Fruit fly (Drosophila melanogaster) whole organism, embryonic: Measurements from ENCODE around the gene CG5262.

Experiments
- C15 ChIP-seq: fragments of 200-800 bp; sonication (Bioruptor generic); IDR thresholded peaks from 3 replicates; pipeline ENCODE4 v1.3.6; 2022; ENCODE audit warnings: missing biosample characterization, missing genetic modification characterization
- CG1024 ChIP-seq: fragments of 200-800 bp; sonication (Bioruptor generic); IDR thresholded peaks from 2 replicates; pipeline ENCODE4 v1.3.6; 2022; ENCODE audit warnings: missing biosample characterization, missing genetic modification characterization
- CG10267 ChIP-seq: fragments of 200-800 bp; sonication (Bioruptor generic); optimal IDR thresholded peaks from 2 replicates; lab custom pipeline; 2018; ENCODE audit warnings: missing biosample characterization, mild to moderate bottlenecking, missing genetic modification characterization, moderate library complexity
- CG11723 ChIP-seq: fragments of 200-800 bp; sonication (Bioruptor generic); optimal IDR thresholded peaks from 2 replicates; lab custom pipeline; 2017; ENCODE audit warnings: missing biosample characterization, mild to moderate bottlenecking, missing genetic modification characterization
- CG13123 ChIP-seq: fragments of 200-800 bp; sonication (Bioruptor generic); optimal IDR thresholded peaks from 2 replicates; lab custom pipeline; 2016; ENCODE audit warnings: missing biosample characterization, missing genetic modification characterization
- CG17186 ChIP-seq: fragments of 200-800 bp; sonication (Bioruptor generic); optimal IDR thresholded peaks from 3 replicates; lab custom pipeline; 2017; ENCODE audit warnings: missing biosample characterization, missing genetic modification reagents, missing genetic modification characterization
- CG2202 ChIP-seq: fragments of 200-800 bp; sonication (Bioruptor generic); optimal IDR thresholded peaks from 2 replicates; lab custom pipeline; 2018; ENCODE audit warnings: missing biosample characterization, mild to moderate bottlenecking, missing genetic modification characterization
- CG2712 ChIP-seq: fragments of 200-800 bp; optimal IDR thresholded peaks from 3 replicates; lab custom pipeline; 2019; ENCODE audit warnings: missing biosample characterization, mild to moderate bottlenecking, missing genetic modification characterization, moderate library complexity
- CG30403 ChIP-seq: fragments of 200-800 bp; sonication (Bioruptor generic); optimal IDR thresholded peaks from 3 replicates; lab custom pipeline; 2016; ENCODE audit warnings: missing biosample characterization, missing genetic modification characterization
- CG32767 ChIP-seq: fragments of 200-800 bp; sonication (Bioruptor generic); IDR thresholded peaks from 2 replicates; pipeline ENCODE4 v1.3.6; 2022; ENCODE audit warnings: missing biosample characterization, missing genetic modification characterization
- CG3407 ChIP-seq: fragments of 200-800 bp; sonication (Bioruptor generic); optimal IDR thresholded peaks from 2 replicates; lab custom pipeline; 2018; ENCODE audit warnings: missing biosample characterization, mild to moderate bottlenecking, missing genetic modification characterization
- CG43689 ChIP-seq: fragments of 200-800 bp; sonication (Bioruptor generic); IDR thresholded peaks from 2 replicates; pipeline ENCODE4 v1.3.6; 2022; ENCODE audit warnings: missing biosample characterization, missing genetic modification characterization
- CG9215 ChIP-seq: fragments of 200-800 bp; sonication (Bioruptor generic); IDR thresholded peaks from 2 replicates; pipeline ENCODE4 v1.3.6; 2022; ENCODE audit warnings: missing biosample characterization, missing genetic modification characterization
- CG9437 ChIP-seq: fragments of 200-800 bp; sonication (Bioruptor generic); optimal IDR thresholded peaks from 2 replicates; lab custom pipeline; 2018; ENCODE audit warnings: missing biosample characterization, mild to moderate bottlenecking, missing genetic modification characterization
- CG9797 ChIP-seq: fragments of 200-800 bp; sonication (Bioruptor generic); optimal IDR thresholded peaks from 3 replicates; lab custom pipeline; 2018; ENCODE audit warnings: missing biosample characterization, mild to moderate bottlenecking, missing genetic modification characterization
- CG9817 ChIP-seq: fragments of 200-800 bp; sonication (Bioruptor generic); optimal IDR thresholded peaks from 2 replicates; lab custom pipeline; 2018; ENCODE audit warnings: missing biosample characterization, mild to moderate bottlenecking, missing genetic modification characterization, moderate library complexity
- Dll ChIP-seq: fragments of 200-800 bp; sonication (Bioruptor generic); IDR thresholded peaks from 4 replicates; pipeline ENCODE4 v1.3.6; 2022; ENCODE audit warnings: missing biosample characterization, missing genetic modification characterization; ENCODE audit not compliant: partially characterized antibody
- H2.0 ChIP-seq: fragments of 200-800 bp; sonication (Bioruptor generic); IDR thresholded peaks from 2 replicates; pipeline ENCODE4 v1.3.6; 2022; ENCODE audit warnings: missing biosample characterization, missing genetic modification characterization
- Hr51 ChIP-seq, 2 experiments: fragments of 200-800 bp; sonication (Bioruptor generic); optimal IDR thresholded peaks; 2 replicates in 1 of 2; 3 replicates in 1 of 2; lab custom pipeline; 2016 to 2018; ENCODE audit warnings: missing biosample characterization in 2 of 2, missing genetic modification characterization in 2 of 2, mild to moderate bottlenecking in 1 of 2, moderate library complexity in 1 of 2
- Mad ChIP-seq: fragments of 200-800 bp; sonication (Bioruptor generic); optimal IDR thresholded peaks from 2 replicates; lab custom pipeline; 2016; ENCODE audit warnings: missing biosample characterization, missing genetic modification characterization
- NC2β ChIP-seq: fragments of 200-800 bp; sonication (Bioruptor generic); optimal IDR thresholded peaks from 2 replicates; lab custom pipeline; 2016; ENCODE audit warnings: missing biosample characterization, missing genetic modification characterization
- Pdp1 ChIP-seq, 2 experiments: fragments of 200-800 bp; sonication (Bioruptor generic); optimal IDR thresholded peaks; 3 replicates each; lab custom pipeline; 2016; ENCODE audit warnings: missing biosample characterization in 2 of 2, missing genetic modification characterization in 2 of 2, mild to moderate bottlenecking in 1 of 2, moderate library complexity in 1 of 2
- Scr ChIP-seq: fragments of 200-800 bp; sonication (Bioruptor generic); IDR thresholded peaks from 2 replicates; pipeline ENCODE4 v1.3.6; 2022; ENCODE audit warnings: missing biosample characterization, missing genetic modification characterization; ENCODE audit not compliant: partially characterized antibody
- Side ChIP-seq: fragments of 200-800 bp; sonication (Bioruptor generic); optimal IDR thresholded peaks from 2 replicates; lab custom pipeline; 2016; ENCODE audit warnings: missing biosample characterization, missing genetic modification characterization
- Sin3A ChIP-seq: fragments of >200 bp; optimal IDR thresholded peaks from 2 replicates; lab custom pipeline; 2018
- Ssrp ChIP-seq: fragments of 200-800 bp; sonication (Bioruptor generic); optimal IDR thresholded peaks from 2 replicates; lab custom pipeline; 2018; ENCODE audit warnings: missing biosample characterization, mild to moderate bottlenecking, missing genetic modification characterization, moderate library complexity
- TFAM ChIP-seq: fragments of 200-800 bp; sonication (Bioruptor generic); optimal IDR thresholded peaks from 2 replicates; lab custom pipeline; 2017; ENCODE audit warnings: missing biosample characterization, missing genetic modification characterization, inconsistent platforms
- Usf ChIP-seq: fragments of 200-800 bp; sonication (Bioruptor generic); optimal IDR thresholded peaks from 2 replicates; lab custom pipeline; 2017; ENCODE audit warnings: missing genotype, missing biosample characterization, missing genetic modification characterization
- ab ChIP-seq: fragments of 200-800 bp; sonication (Bioruptor generic); optimal IDR thresholded peaks from 2 replicates; lab custom pipeline; 2016; ENCODE audit warnings: missing biosample characterization, missing genetic modification characterization
- cg ChIP-seq: fragments of 200-800 bp; sonication (Bioruptor generic); optimal IDR thresholded peaks from 3 replicates; lab custom pipeline; 2019; ENCODE audit warnings: missing biosample characterization, mild to moderate bottlenecking, missing genetic modification characterization, moderate library complexity
- chm ChIP-seq: fragments of 200-800 bp; sonication (Bioruptor generic); IDR thresholded peaks from 2 replicates; pipeline ENCODE4 v1.3.6; 2022; ENCODE audit warnings: missing biosample characterization, missing genetic modification characterization
- crc ChIP-seq: fragments of 200-800 bp; sonication (Bioruptor generic); optimal IDR thresholded peaks from 2 replicates; lab custom pipeline; 2016; ENCODE audit warnings: missing biosample characterization, missing genetic modification characterization
- da ChIP-seq: fragments of 200-800 bp; sonication (Bioruptor generic); optimal IDR thresholded peaks from 2 replicates; lab custom pipeline; 2016; ENCODE audit warnings: missing biosample characterization, missing genetic modification characterization
- dmrt11E ChIP-seq: fragments of 200-800 bp; sonication (Bioruptor generic); optimal IDR thresholded peaks from 3 replicates; lab custom pipeline; 2018; ENCODE audit warnings: missing biosample characterization, mild to moderate bottlenecking, missing genetic modification characterization, moderate library complexity
- fu2 ChIP-seq: fragments of 200-800 bp; sonication (Bioruptor generic); optimal IDR thresholded peaks from 2 replicates; lab custom pipeline; 2016; ENCODE audit warnings: missing biosample characterization, missing genetic modification characterization
- gfzf ChIP-seq: fragments of 200-800 bp; sonication (Bioruptor generic); optimal IDR thresholded peaks from 2 replicates; lab custom pipeline; 2016; ENCODE audit warnings: missing biosample characterization, mild to moderate bottlenecking, missing genetic modification characterization, moderate library complexity
- gsb-n ChIP-seq: fragments of 200-800 bp; sonication (Bioruptor generic); optimal IDR thresholded peaks from 3 replicates; lab custom pipeline; 2018; ENCODE audit warnings: missing biosample characterization, mild to moderate bottlenecking, missing genetic modification characterization
- ham ChIP-seq: fragments of 200-800 bp; sonication (Bioruptor generic); IDR thresholded peaks from 2 replicates; pipeline ENCODE4 v1.3.6; 2022; ENCODE audit warnings: missing biosample characterization, missing genetic modification characterization
- lola ChIP-seq, 3 experiments: fragments of >200 bp in 2 of 3; fragments of 200-800 bp in 1 of 3; sonication (Bioruptor generic) in 1 of 3; optimal IDR thresholded peaks; 2 replicates each; lab custom pipeline; 2017 to 2019; ENCODE audit warnings: missing biosample characterization in 3 of 3, missing genetic modification characterization in 3 of 3, mild to moderate bottlenecking in 1 of 3, moderate library complexity in 1 of 3
- nmo ChIP-seq: fragments of 200-800 bp; sonication (Bioruptor generic); optimal IDR thresholded peaks from 2 replicates; lab custom pipeline; 2018; ENCODE audit warnings: missing biosample characterization, mild to moderate bottlenecking, missing genetic modification characterization, moderate library complexity
- org-1 ChIP-seq: fragments of 200-800 bp; sonication (Bioruptor generic); optimal IDR thresholded peaks from 2 replicates; lab custom pipeline; 2017; ENCODE audit warnings: missing biosample characterization, missing genetic modification characterization
- pzg ChIP-seq: fragments of 200-800 bp; sonication (Bioruptor generic); optimal IDR thresholded peaks from 3 replicates; lab custom pipeline; 2018; ENCODE audit warnings: missing biosample characterization, mild to moderate bottlenecking, missing genetic modification characterization, moderate library complexity
- schlank ChIP-seq: fragments of 200-800 bp; sonication (Bioruptor generic); optimal IDR thresholded peaks from 2 replicates; lab custom pipeline; 2018; ENCODE audit warnings: missing biosample characterization, mild to moderate bottlenecking, missing genetic modification characterization
- sima ChIP-seq: fragments of 200-800 bp; sonication (Bioruptor generic); optimal IDR thresholded peaks from 2 replicates; lab custom pipeline; 2016; ENCODE audit warnings: missing biosample characterization, missing genetic modification characterization
- sna ChIP-seq: fragments of 200-800 bp; sonication (Bioruptor generic); IDR thresholded peaks from 2 replicates; pipeline ENCODE4 v1.3.6; 2022; ENCODE audit warnings: missing biosample characterization, missing genetic modification characterization; ENCODE audit not compliant: partially characterized antibody
- tgo ChIP-seq: fragments of 200-800 bp; sonication (Bioruptor generic); IDR thresholded peaks from 3 replicates; pipeline ENCODE4 v1.3.6; 2022; ENCODE audit warnings: missing biosample characterization, missing genetic modification characterization
- tup ChIP-seq: fragments of 200-800 bp; sonication (Bioruptor generic); optimal IDR thresholded peaks from 2 replicates; lab custom pipeline; 2016; ENCODE audit warnings: missing biosample characterization, mild to moderate bottlenecking, missing genetic modification characterization, moderate library complexity
- wor ChIP-seq: fragments of 200-800 bp; sonication (Bioruptor generic); IDR thresholded peaks from 2 replicates; pipeline ENCODE4 v1.3.6; 2022; ENCODE audit warnings: missing biosample characterization, missing genetic modification characterization
- zen ChIP-seq: fragments of 200-800 bp; sonication (Bioruptor generic); optimal IDR thresholded peaks from 3 replicates; lab custom pipeline; 2018; ENCODE audit warnings: missing biosample characterization, mild to moderate bottlenecking, missing genetic modification characterization, moderate library complexity
- zf30C ChIP-seq: fragments of 200-800 bp; sonication (Bioruptor generic); optimal IDR thresholded peaks from 3 replicates; lab custom pipeline; 2018; ENCODE audit warnings: missing biosample characterization, mild to moderate bottlenecking, missing genetic modification characterization
- zfh1 ChIP-seq: fragments of 200-800 bp; sonication (Bioruptor generic); IDR thresholded peaks from 3 replicates; pipeline ENCODE4 v1.3.6; 2022; ENCODE audit warnings: missing biosample characterization, missing genetic modification characterization

CG5262 gene

DNA sequence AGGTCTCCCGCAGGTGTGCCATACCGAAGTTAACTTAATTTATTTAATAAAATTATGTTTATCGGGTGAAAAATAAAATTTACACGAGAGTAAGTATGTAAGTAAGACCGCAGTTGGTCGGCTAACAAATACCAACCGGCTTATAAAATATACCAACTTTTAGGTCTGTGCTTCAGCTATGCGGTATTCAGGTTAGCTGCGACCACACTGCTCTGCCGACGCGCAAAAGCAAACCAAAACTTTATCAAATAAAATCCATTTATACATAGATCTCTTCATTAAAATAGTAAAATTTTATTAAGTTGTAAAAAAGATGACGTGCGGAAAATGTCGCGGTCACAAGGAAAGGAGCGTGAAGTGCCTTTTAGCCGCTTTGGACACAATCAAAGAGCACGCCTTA is 5.8 kb upstream of the CG5262 start, which contains the start of the genes mRpL15 and CtIP (continued):
- TF ChIP-seq C15: no peak
- TF ChIP-seq tgo (GFP tag; lab: Robert Waterston, UW): no peak
- TF ChIP-seq CG32767 (GFP tag; lab: Robert Waterston, UW): no peak
- TF ChIP-seq org-1 (GFP tag; lab: Kevin White, UChicago): no peak
- TF ChIP-seq crc: no peak
- TF ChIP-seq CG9215 (GFP tag; lab: Robert Waterston, UW): no peak
- TF ChIP-seq cg (GFP tag; lab: Kevin White, UChicago): no peak
- TF ChIP-seq H2.0 (GFP tag; lab: Robert Waterston, UW): no peak
- no peak for TF ChIP-seq dmrt11E
- peak; percentile 88 for TF ChIP-seq gfzf (GFP tag; lab: Kevin White, UChicago)
- no peak for TF ChIP-seq CG9817 (tag; lab: Kevin White, UChicago)
- no peak for TF ChIP-seq CG11723 (GFP tag; lab: Kevin White, UChicago)
- no peak for TF ChIP-seq CG9437 (GFP tag; lab: Kevin White, UChicago)
- no peak for TF ChIP-seq CG2202 (tag; lab: Kevin White, UChicago)
- TF ChIP-seq zen: no peak
- no peak for TF ChIP-seq CG43689 (GFP tag; lab: Robert Waterston, UW)
- TF ChIP-seq Side: no peak
- peak; percentile 79 for TF ChIP-seq pzg
- TF ChIP-seq NC2β (GFP tag; lab: Kevin White, UChicago): no peak
- TF ChIP-seq sima (GFP tag; lab: Kevin White, UChicago): no peak
- peak; percentile 11 for TF ChIP-seq CG2712 (tag; lab: Kevin White, UChicago)
- no peak for TF ChIP-seq chm (GFP tag; lab: Robert Waterston, UW)
- no peak for TF ChIP-seq CG13123 (GFP tag; lab: Kevin White, UChicago)
- TF ChIP-seq zfh1 (GFP tag; lab: Robert Waterston, UW): no peak
- peak; percentile 26 for TF ChIP-seq CG10267
- TF ChIP-seq wor (GFP tag; lab: Robert Waterston, UW): no peak
- TF ChIP-seq fu2 (GFP tag; lab: Kevin White, UChicago): no peak
- TF ChIP-seq CG3407 (GFP tag; lab: Kevin White, UChicago): no peak
- no peak for TF ChIP-seq zf30C (GFP tag; lab: Kevin White, UChicago)
- no peak for TF ChIP-seq CG1024 (GFP tag; lab: Robert Waterston, UW)
- no peak for TF ChIP-seq Scr (GFP tag; lab: Robert Waterston, UW)
- no peak for TF ChIP-seq Ssrp (tag; lab: Kevin White, UChicago)
- TF ChIP-seq Usf (GFP tag; lab: Kevin White, UChicago): no peak
- no peak for TF ChIP-seq nmo (GFP tag; lab: Kevin White, UChicago)
- TF ChIP-seq schlank (tag; lab: Kevin White, UChicago): no peak
- no peak for TF ChIP-seq lola (GFP tag; optimal IDR thresholded peaks at IDR 0.05; lab: Kevin White, UChicago)
- TF ChIP-seq ham (GFP tag; lab: Robert Waterston, UW): no peak
- TF ChIP-seq CG9797: peak; percentile 83
- TF ChIP-seq Mad: no peak
- peak; percentile 49 for TF ChIP-seq CG17186 (GFP tag; lab: Kevin White, UChicago)
- peak; percentile 22 for TF ChIP-seq Sin3A (lab: Kevin White, UChicago)
- TF ChIP-seq sna (GFP tag; lab: Robert Waterston, UW): no peak
- no peak for TF ChIP-seq tup
- no peak; the same call in 3 of the 4 replicates for TF ChIP-seq Dll (GFP tag; lab: Robert Waterston, UW)
- TF ChIP-seq gsb-n (tag; lab: Kevin White, UChicago): no peak
- TF ChIP-seq ab (GFP tag; lab: Kevin White, UChicago): no peak
- peak in 1 of 2 experiments; percentile 29 for TF ChIP-seq Pdp1 (GFP tag; optimal IDR thresholded peaks at IDR 0.05; lab: Kevin White, UChicago)
- no peak for TF ChIP-seq TFAM (GFP tag; lab: Kevin White, UChicago)
- TF ChIP-seq Hr51 (GFP tag; optimal IDR thresholded peaks at IDR 0.05; lab: Kevin White, UChicago): no peak
- no peak for TF ChIP-seq da (GFP tag; lab: Kevin White, UChicago)
- no peak for TF ChIP-seq CG30403 (GFP tag; lab: Kevin White, UChicago)
